Fruit fly (Drosophila melanogaster) S2 (cell line): ENCODE data around the gene CG33090.

Experiments used
- CG8478 ChIP-seq: fragments of >200 bp; optimal IDR thresholded peaks from 2 replicates; lab custom pipeline; 2018
- CTCF ChIP-seq, 2 experiments: fragments of >200 bp; optimal IDR thresholded peaks; 2 replicates each; lab custom pipeline; 2018

- TF ChIP-seq CTCF (optimal IDR thresholded peaks at IDR 0.05; lab: Kevin White, UChicago) (no peak), CG8478 (lab: Kevin White, UChicago) (no peak)
Observed at dm6 chr2L:14319005-14319404, 15.0 kb upstream of the CG33090 start.
